Worm (Caenorhabditis elegans) whole organism, young adult: ENCODE measurements around the gene nhr-104.
A peak's percentile ranks its signal among the peaks of the same experiment; 100 is the strongest.

ENCODE experiments used
- B0336.3 ChIP-seq: fragments of 200-800 bp; sonication (Bioruptor generic); IDR thresholded peaks from 2 replicates; pipeline ENCODE4 v1.3.6; 2022; ENCODE audit warnings: missing genetic modification characterization, missing compliant biosample characterization
- D2030.7 ChIP-seq: fragments of 200-800 bp; sonication (Bioruptor generic); IDR thresholded peaks from 2 replicates; pipeline ENCODE4 v1.3.6; 2022; ENCODE audit warnings: missing genetic modification reagents, missing genetic modification characterization, missing compliant biosample characterization
- F23B12.7 ChIP-seq: sonication (generic microtip); optimal IDR thresholded peaks from 2 replicates; lab custom pipeline; 2017; ENCODE audit warnings: missing genetic modification characterization, mild to moderate bottlenecking, missing compliant biosample characterization, antibody characterized with exemption, moderate library complexity; ENCODE audit not compliant: insufficient read depth
- F33H1.4 ChIP-seq: fragments of 200-800 bp; sonication (Bioruptor generic); IDR thresholded peaks from 2 replicates; pipeline ENCODE4 v1.3.6; 2022; ENCODE audit warnings: missing genetic modification reagents, missing genetic modification characterization, missing compliant biosample characterization
- F39B2.1 ChIP-seq: fragments of 200-800 bp; sonication (Bioruptor generic); IDR thresholded peaks from 2 replicates; pipeline ENCODE4 v1.3.6; 2022; ENCODE audit warnings: missing genetic modification reagents, missing genetic modification characterization, missing compliant biosample characterization
- F49E8.2 ChIP-seq: sonication (generic microtip); optimal IDR thresholded peaks from 3 replicates; lab custom pipeline; 2017; ENCODE audit warnings: missing genetic modification characterization, mild to moderate bottlenecking, missing compliant biosample characterization, antibody characterized with exemption, moderate library complexity; ENCODE audit not compliant: insufficient read depth
- F57C9.4 ChIP-seq: sonication (generic microtip); optimal IDR thresholded peaks from 2 replicates; lab custom pipeline; 2017; ENCODE audit warnings: mild to moderate bottlenecking, missing genetic modification characterization, missing compliant biosample characterization
- K11D2.4 ChIP-seq: fragments of 200-800 bp; sonication (Bioruptor generic); IDR thresholded peaks from 2 replicates; pipeline ENCODE4 v1.3.6; 2022; ENCODE audit warnings: missing genetic modification reagents, missing genetic modification characterization, missing compliant biosample characterization
- Y56A3A.18 ChIP-seq: fragments of 200-800 bp; sonication (Bioruptor generic); IDR thresholded peaks from 2 replicates; pipeline ENCODE4 v1.3.6; 2022; ENCODE audit warnings: missing genetic modification reagents, missing genetic modification characterization, missing compliant biosample characterization
- ama-1 ChIP-seq, 3 experiments: fragments of 150-350 bp in 1 of 3; sonication (generic microtip) in 2 of 3; optimal IDR thresholded peaks; 2 replicates each; lab custom pipeline; 2014 to 2018; ENCODE audit warnings: missing biosample characterization in 2 of 3, missing genetic modification characterization in 2 of 3, missing genetic modification reagents in 2 of 3
- aptf-3 ChIP-seq: fragments of 200-800 bp; sonication (Bioruptor generic); IDR thresholded peaks from 2 replicates; pipeline ENCODE4 v1.3.6; 2022; ENCODE audit warnings: missing genetic modification characterization, missing compliant biosample characterization
- atf-7 ChIP-seq: sonication (generic microtip); optimal IDR thresholded peaks from 2 replicates; lab custom pipeline; 2017; ENCODE audit warnings: mild to moderate bottlenecking, missing genetic modification characterization, missing compliant biosample characterization
- attf-5 ChIP-seq: fragments of 200-800 bp; sonication (Bioruptor generic); optimal IDR thresholded peaks from 2 replicates; lab custom pipeline; 2018; ENCODE audit warnings: mild to moderate bottlenecking, missing genetic modification characterization, missing compliant biosample characterization
- attf-6 ChIP-seq: fragments of 200-800 bp; sonication (Bioruptor generic); IDR thresholded peaks from 2 replicates; pipeline ENCODE4 v1.3.6; 2022; ENCODE audit warnings: missing genetic modification reagents, missing genetic modification characterization, missing compliant biosample characterization
- cebp-1 ChIP-seq, 2 experiments: fragments of 200-800 bp in 1 of 2; sonication (Bioruptor generic) in 1 of 2; sonication (generic microtip) in 1 of 2; IDR thresholded peaks in 1 of 2; optimal IDR thresholded peaks in 1 of 2; 2 replicates each; pipeline versions ENCODE4 v1.3.6 to Lab custom; 2017 to 2022; ENCODE audit warnings: missing compliant biosample characterization in 2 of 2, missing genetic modification characterization in 2 of 2, mild to moderate bottlenecking in 1 of 2, missing genetic modification reagents in 1 of 2, moderate library complexity in 1 of 2
- ceh-27 ChIP-seq: fragments of 200-800 bp; sonication (Bioruptor generic); optimal IDR thresholded peaks from 2 replicates; lab custom pipeline; 2018; ENCODE audit warnings: mild to moderate bottlenecking, missing genetic modification characterization, moderate library complexity, missing compliant biosample characterization
- die-1 ChIP-seq: sonication (generic microtip); optimal IDR thresholded peaks from 2 replicates; lab custom pipeline; 2016; ENCODE audit warnings: missing genotype, mild to moderate bottlenecking, missing genetic modification characterization, missing compliant biosample characterization
- dpff-1 ChIP-seq: sonication (generic microtip); optimal IDR thresholded peaks from 2 replicates; lab custom pipeline; 2017; ENCODE audit warnings: mild to moderate bottlenecking, missing genetic modification characterization, missing compliant biosample characterization
- dpl-1 ChIP-seq: fragments of 150-350 bp; optimal IDR thresholded peaks from 2 replicates; lab custom pipeline; 2014; ENCODE audit warnings: missing biosample characterization, missing genetic modification reagents, missing genetic modification characterization
- efl-1 ChIP-seq: fragments of 150-350 bp; optimal IDR thresholded peaks from 2 replicates; lab custom pipeline; 2014; ENCODE audit warnings: missing biosample characterization, missing genetic modification reagents, missing genetic modification characterization
- hlh-12 ChIP-seq: sonication (generic microtip); optimal IDR thresholded peaks from 2 replicates; lab custom pipeline; 2016; ENCODE audit warnings: missing genetic modification characterization, missing compliant biosample characterization
- hmg-1.2 ChIP-seq: fragments of 200-800 bp; sonication (Bioruptor generic); IDR thresholded peaks from 2 replicates; pipeline ENCODE4 v1.3.6; 2022; ENCODE audit warnings: missing genetic modification reagents, missing genetic modification characterization, missing compliant biosample characterization
- let-607 ChIP-seq, 2 experiments: fragments of 200-800 bp in 1 of 2; sonication (Bioruptor generic) in 1 of 2; sonication (generic microtip) in 1 of 2; optimal IDR thresholded peaks; 2 replicates each; lab custom pipeline; 2016 to 2018; ENCODE audit warnings: mild to moderate bottlenecking in 2 of 2, missing compliant biosample characterization in 2 of 2, missing genetic modification characterization in 2 of 2, moderate library complexity in 2 of 2, missing genotype in 1 of 2
- lin-35 ChIP-seq, 3 experiments: fragments of 150-350 bp in 2 of 3; sonication (generic microtip) in 1 of 3; optimal IDR thresholded peaks; 2 replicates each; lab custom pipeline; 2014 to 2018; ENCODE audit warnings: missing biosample characterization in 3 of 3, missing genetic modification characterization in 3 of 3, missing genetic modification reagents in 3 of 3
- lin-54 ChIP-seq: fragments of 200-800 bp; sonication (Bioruptor generic); optimal IDR thresholded peaks from 2 replicates; lab custom pipeline; 2018; ENCODE audit warnings: mild to moderate bottlenecking, missing genetic modification characterization, missing compliant biosample characterization
- lsl-1 ChIP-seq: fragments of 200-800 bp; sonication (Bioruptor generic); optimal IDR thresholded peaks from 2 replicates; lab custom pipeline; 2018; ENCODE audit warnings: mild to moderate bottlenecking, missing genetic modification characterization, moderate library complexity, missing compliant biosample characterization
- lsy-27 ChIP-seq: sonication (generic microtip); optimal IDR thresholded peaks from 2 replicates; lab custom pipeline; 2017; ENCODE audit warnings: missing genetic modification characterization, mild to moderate bottlenecking, missing compliant biosample characterization, antibody characterized with exemption, missing genotype, borderline replicate concordance; ENCODE audit not compliant: insufficient read depth
- madf-10 ChIP-seq: sonication (generic microtip); optimal IDR thresholded peaks from 2 replicates; lab custom pipeline; 2016; ENCODE audit warnings: mild to moderate bottlenecking, missing genetic modification characterization, missing compliant biosample characterization
- mcd-1 ChIP-seq: fragments of 200-800 bp; sonication (Bioruptor generic); IDR thresholded peaks from 2 replicates; pipeline ENCODE4 v1.3.6; 2022; ENCODE audit warnings: missing genetic modification reagents, missing genetic modification characterization, missing compliant biosample characterization
- mes-4 ChIP-seq: sonication (generic microtip); optimal IDR thresholded peaks from 2 replicates; lab custom pipeline; 2016; ENCODE audit warnings: missing genotype, missing genetic modification characterization, missing compliant biosample characterization
- nfya-1 ChIP-seq: sonication (generic microtip); optimal IDR thresholded peaks from 2 replicates; lab custom pipeline; 2017; ENCODE audit warnings: antibody characterized with exemption, missing compliant biosample characterization, missing genetic modification characterization, borderline replicate concordance; ENCODE audit not compliant: insufficient read depth
- pbrm-1 ChIP-seq: fragments of 200-800 bp; sonication (Bioruptor generic); IDR thresholded peaks from 2 replicates; pipeline ENCODE4 v1.3.6; 2022; ENCODE audit warnings: missing genetic modification reagents, missing genetic modification characterization, missing compliant biosample characterization
- rcor-1 ChIP-seq: fragments of 200-800 bp; sonication (Bioruptor generic); IDR thresholded peaks from 2 replicates; pipeline ENCODE4 v1.3.6; 2022; ENCODE audit warnings: missing genetic modification reagents, missing genetic modification characterization, missing compliant biosample characterization
- rec-8 ChIP-seq, 2 experiments: sonication (generic microtip); optimal IDR thresholded peaks; 2 replicates each; lab custom pipeline; 2016; ENCODE audit warnings: mild to moderate bottlenecking in 2 of 2, missing genetic modification characterization in 2 of 2, missing genetic modification reagents in 2 of 2, missing genotype in 2 of 2, missing biosample characterization in 1 of 2, missing compliant biosample characterization in 1 of 2, moderate library complexity in 1 of 2
- rpc-1 ChIP-seq, 2 experiments: fragments of 150-350 bp in 1 of 2; sonication (generic microtip) in 1 of 2; optimal IDR thresholded peaks; 2 replicates each; lab custom pipeline; 2014 to 2018; ENCODE audit warnings: missing biosample characterization in 1 of 2, missing genetic modification characterization in 1 of 2, missing genetic modification reagents in 1 of 2, missing genotype in 1 of 2
- snpc-1.1 ChIP-seq: sonication (generic microtip); optimal IDR thresholded peaks from 2 replicates; lab custom pipeline; 2017; ENCODE audit warnings: missing genetic modification characterization, mild to moderate bottlenecking, missing compliant biosample characterization, antibody characterized with exemption, moderate library complexity, missing genotype, missing genetic modification reagents; ENCODE audit not compliant: insufficient read depth
- snpc-4 ChIP-seq, 5 experiments: fragments of 150-350 bp in 1 of 5; sonication (generic microtip) in 4 of 5; optimal IDR thresholded peaks; 2 replicates each; lab custom pipeline; 2014 to 2018; ENCODE audit warnings: missing genetic modification characterization in 5 of 5, missing biosample characterization in 3 of 5, antibody characterized with exemption in 2 of 5, mild to moderate bottlenecking in 2 of 5, missing compliant biosample characterization in 2 of 5, missing genotype in 2 of 5, moderate library complexity in 2 of 5, missing genetic modification reagents in 1 of 5
- tbp1 ChIP-seq: fragments of 200-800 bp; sonication (Bioruptor generic); optimal IDR thresholded peaks from 2 replicates; lab custom pipeline; 2018; ENCODE audit warnings: mild to moderate bottlenecking, missing genetic modification characterization, missing compliant biosample characterization
- tbx-9 ChIP-seq: sonication (generic microtip); optimal IDR thresholded peaks from 2 replicates; lab custom pipeline; 2016; ENCODE audit warnings: borderline replicate concordance, missing genetic modification characterization, inconsistent platforms, missing compliant biosample characterization
- unc-62 ChIP-seq: fragments of 150-350 bp; optimal IDR thresholded peaks from 2 replicates; lab custom pipeline; 2014; ENCODE audit warnings: missing biosample characterization, missing genetic modification reagents, missing genetic modification characterization
- ztf-18 ChIP-seq: sonication (generic microtip); optimal IDR thresholded peaks from 2 replicates; lab custom pipeline; 2016; ENCODE audit warnings: missing genotype, mild to moderate bottlenecking, missing genetic modification characterization, missing compliant biosample characterization

Gene nhr-104

DNA sequence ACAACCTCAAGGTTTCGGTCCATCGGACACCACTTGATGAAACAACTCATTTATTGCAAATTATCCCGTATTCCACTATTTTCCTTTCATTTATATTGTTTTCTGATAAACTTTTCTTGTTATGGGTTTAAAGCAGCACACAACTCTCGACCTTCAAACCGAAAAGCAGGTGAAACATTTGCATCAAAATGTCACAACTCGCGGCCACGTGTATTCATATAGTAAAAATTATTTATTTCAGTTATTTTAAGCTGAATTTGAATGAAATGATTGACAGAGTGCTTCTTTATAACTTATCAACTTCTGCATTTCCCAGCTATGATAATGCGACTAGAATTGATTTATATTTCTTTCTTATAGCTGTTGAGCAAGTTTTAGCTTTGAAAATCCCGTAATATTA lies 23.4 kb upstream of the nhr-104 start, which contains the start of gene srw-95 (continued):
- TF ChIP-seq lin-35 (GFP tag; optimal IDR thresholded peaks at IDR 0.05; lab: Kevin White, UChicago) (peak in 1 of 3 experiments; percentile 11), ama-1 (optimal IDR thresholded peaks at IDR 0.05; lab: Kevin White, UChicago) (no peak), ama-1 (GFP tag; optimal IDR thresholded peaks at IDR 0.05; lab: Kevin White, UChicago) (no peak), unc-62 (GFP tag; lab: Kevin White, UChicago) (no peak), dpff-1 (tag; lab: Kevin White, UChicago) (no peak), ceh-27 (GFP tag; lab: Kevin White, UChicago) (no peak), cebp-1 (GFP tag; IDR thresholded peaks at IDR 0.05; lab: Robert Waterston, UW) (no peak), cebp-1 (tag; optimal IDR thresholded peaks at IDR 0.05; lab: Kevin White, UChicago) (peak; percentile 16), Y56A3A.18 (GFP tag; lab: Robert Waterston, UW) (no peak), pbrm-1 (GFP tag; lab: Robert Waterston, UW) (no peak), die-1 (tag; lab: Kevin White, UChicago) (peak; percentile 12), aptf-3 (no peak), attf-6 (GFP tag; lab: Robert Waterston, UW) (0 out of 2 replicates have a peak, but pooled peaks have one; percentile 53), atf-7 (tag; lab: Kevin White, UChicago) (peak; percentile 9), rcor-1 (GFP tag; lab: Robert Waterston, UW) (peak; percentile 50; the same call in 1 of the 2 replicates), lin-54 (GFP tag; lab: Kevin White, UChicago) (peak; percentile 9), F57C9.4 (tag; lab: Kevin White, UChicago) (no peak), mcd-1 (peak; percentile 28; the same call in 1 of the 2 replicates), B0336.3 (GFP tag; lab: Robert Waterston, UW) (peak; percentile 86), lsy-27 (no peak), tbp1 (GFP tag; lab: Kevin White, UChicago) (peak; percentile 38)

DNA sequence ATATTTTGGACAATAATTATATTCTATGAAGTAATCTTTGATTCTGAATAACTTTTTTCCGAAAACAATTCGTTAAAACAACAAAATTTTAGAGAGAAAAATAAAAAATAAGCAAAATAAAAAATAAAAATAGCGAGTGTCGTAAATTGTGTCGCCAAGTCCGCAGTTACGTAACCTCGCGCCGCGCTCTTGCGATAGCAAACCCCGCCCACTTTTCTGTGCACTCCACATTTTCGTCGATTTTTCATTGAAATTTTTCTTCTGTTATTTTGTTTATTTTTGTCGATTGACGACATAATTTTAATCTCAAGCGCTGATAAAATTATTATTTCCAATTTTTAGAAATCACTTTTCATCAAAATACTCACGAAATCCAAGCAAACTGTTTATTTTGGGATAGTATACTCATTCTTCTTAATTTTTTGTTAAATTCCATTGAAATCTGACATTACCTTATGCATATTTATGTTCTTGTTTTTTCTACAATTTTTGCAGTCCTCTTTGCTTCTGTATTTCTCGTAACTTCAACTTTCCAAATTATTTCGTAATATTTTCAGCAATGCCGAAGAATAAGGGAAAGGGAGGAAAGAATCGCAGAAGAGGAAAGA lies 22.0 kb upstream of the nhr-104 start, which contains the start of gene eif-1.A:
TSS of gene eif-1.A (plus strand) at position 558 of the 608 bp plus-strand sequence.
- TF ChIP-seq F49E8.2 (tag; lab: Kevin White, UChicago): peak; percentile 6
- TF ChIP-seq F39B2.1 (GFP tag; lab: Robert Waterston, UW): no peak
- peak; percentile 33 for TF ChIP-seq snpc-4 (GFP tag; optimal IDR thresholded peaks at IDR 0.05; lab: Kevin White, UChicago)
- peak; percentile 0 to 84 (median 43) for TF ChIP-seq snpc-4 (tag; optimal IDR thresholded peaks at IDR 0.05; lab: Kevin White, UChicago)
- peak; percentile 18 for TF ChIP-seq tbp1 (GFP tag; lab: Kevin White, UChicago)
- peak; percentile 46; the same call in 1 of the 2 replicates for TF ChIP-seq D2030.7 (GFP tag; lab: Robert Waterston, UW)
- TF ChIP-seq snpc-1.1 (tag; lab: Kevin White, UChicago): peak; percentile 20
- peak; percentile 18 for TF ChIP-seq dpl-1 (GFP tag; lab: Kevin White, UChicago)
- TF ChIP-seq F33H1.4 (GFP tag; lab: Robert Waterston, UW): peak; percentile 41; the same call in 1 of the 2 replicates
- no peak for TF ChIP-seq rec-8 (tag; optimal IDR thresholded peaks at IDR 0.05; lab: Kevin White, UChicago)
- no peak for TF ChIP-seq hlh-12 (tag; lab: Kevin White, UChicago)
- TF ChIP-seq tbx-9: no peak
- no peak for TF ChIP-seq madf-10 (tag; lab: Kevin White, UChicago)
- TF ChIP-seq ztf-18 (tag; lab: Kevin White, UChicago): peak; percentile 15
- peak; percentile 5 for TF ChIP-seq efl-1
- peak; percentile 23 for TF ChIP-seq lin-54 (GFP tag; lab: Kevin White, UChicago)
- TF ChIP-seq cebp-1 (GFP tag; IDR thresholded peaks at IDR 0.05; lab: Robert Waterston, UW): no peak
- peak; percentile 39 for TF ChIP-seq cebp-1 (tag; optimal IDR thresholded peaks at IDR 0.05; lab: Kevin White, UChicago)
- TF ChIP-seq K11D2.4 (GFP tag; lab: Robert Waterston, UW): no peak
- TF ChIP-seq F23B12.7 (tag; lab: Kevin White, UChicago): peak; percentile 62
- TF ChIP-seq mcd-1: peak; percentile 65
- TF ChIP-seq lsl-1 (GFP tag; lab: Kevin White, UChicago): peak; percentile 39
- TF ChIP-seq pbrm-1 (GFP tag; lab: Robert Waterston, UW): peak; percentile 27; the same call in 1 of the 2 replicates
- TF ChIP-seq ama-1 (optimal IDR thresholded peaks at IDR 0.05; lab: Kevin White, UChicago): no peak
- TF ChIP-seq ama-1 (GFP tag; optimal IDR thresholded peaks at IDR 0.05; lab: Kevin White, UChicago): no peak
- TF ChIP-seq let-607 (tag; optimal IDR thresholded peaks at IDR 0.05; lab: Kevin White, UChicago): peak in 1 of 2 experiments; percentile 7
- peak; percentile 22; the same call in 1 of the 2 replicates for TF ChIP-seq hmg-1.2 (GFP tag; lab: Robert Waterston, UW)
- no peak for TF ChIP-seq nfya-1
- no peak for TF ChIP-seq mes-4 (tag; lab: Kevin White, UChicago)
- peak; percentile 4 for TF ChIP-seq rpc-1 (optimal IDR thresholded peaks at IDR 0.05; lab: Kevin White, UChicago)
- TF ChIP-seq rpc-1 (tag; optimal IDR thresholded peaks at IDR 0.05; lab: Kevin White, UChicago): no peak
- peak; percentile 66 for TF ChIP-seq attf-5 (GFP tag; lab: Kevin White, UChicago)
